Worm (Caenorhabditis elegans): ENCODE data around the gene epic-3.

DNA sequence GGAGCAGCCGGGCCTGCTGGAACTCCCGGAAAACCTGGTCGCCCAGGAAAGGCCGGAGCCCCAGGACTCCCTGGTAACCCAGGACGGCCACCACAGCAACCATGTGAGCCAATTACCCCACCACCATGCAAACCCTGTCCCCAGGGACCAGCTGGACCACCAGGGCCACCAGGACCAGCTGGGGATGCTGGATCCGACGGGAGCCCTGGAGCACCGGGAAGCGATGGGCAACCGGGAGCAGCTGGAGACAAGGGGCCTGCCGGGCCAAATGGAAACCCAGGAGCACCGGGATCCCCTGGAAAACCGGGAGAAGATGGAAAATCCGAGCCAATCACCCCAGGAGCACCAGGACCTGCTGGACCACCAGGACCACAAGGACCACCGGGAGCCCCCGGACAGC lies 44.9 kb upstream of the epic-3 start:
- no peak for TF ChIP-seq hnd-1 (tag; optimal IDR thresholded peaks at IDR 0.05)
- no peak for TF ChIP-seq flt-1 (GFP tag; IDR thresholded peaks at IDR 0.05)
- TF ChIP-seq ama-1 (optimal IDR thresholded peaks at IDR 0.05), result no peak
